Fruit fly (Drosophila melanogaster): ENCODE measurements around the gene Dhc16F.

Dhc16F gene

dm6 chrX:18085470-18085797 is 21.2 kb downstream of the Dhc16F start, which contains the start of gene Ada3 (continued):
- TF ChIP-seq CG9876 (GFP tag; optimal IDR thresholded peaks at IDR 0.05) = peak; percentile 37
- no peak for TF ChIP-seq yki (optimal IDR thresholded peaks at IDR 0.05)
- peak; percentile 56; the same call in 1 of the 2 replicates for TF ChIP-seq CG7372 (GFP tag; IDR thresholded peaks at IDR 0.05)
- TF ChIP-seq tup (GFP tag; optimal IDR thresholded peaks at IDR 0.05) = peak; percentile 53
- TF ChIP-seq Hr78 (GFP tag; optimal IDR thresholded peaks at IDR 0.05) = no peak
- peak; percentile 34 for TF ChIP-seq sqz (GFP tag; optimal IDR thresholded peaks at IDR 0.05)
- peak; percentile 71 for TF ChIP-seq Sox100B (GFP tag; optimal IDR thresholded peaks at IDR 0.05)
- peak; percentile 74; the same call in 2 of the 3 replicates for TF ChIP-seq ci (GFP tag; IDR thresholded peaks at IDR 0.05)
- no peak for TF ChIP-seq sc (optimal IDR thresholded peaks at IDR 0.05)
- peak; percentile 28 for TF ChIP-seq sc (GFP tag; optimal IDR thresholded peaks at IDR 0.05)
- TF ChIP-seq CG12236 (GFP tag; optimal IDR thresholded peaks at IDR 0.05) = peak; percentile 35
- TF ChIP-seq Xbp1 (GFP tag; optimal IDR thresholded peaks at IDR 0.05) = peak; percentile 79
- TF ChIP-seq CG4328 (GFP tag; optimal IDR thresholded peaks at IDR 0.05) = peak; percentile 36
- TF ChIP-seq kay (GFP tag; optimal IDR thresholded peaks at IDR 0.05) = peak; percentile 27
- peak; percentile 48; the same call in 1 of the 2 replicates for TF ChIP-seq peb (GFP tag; IDR thresholded peaks at IDR 0.05)
- peak; percentile 69 for TF ChIP-seq Atf3 (GFP tag; optimal IDR thresholded peaks at IDR 0.05)
- TF ChIP-seq NC2α (GFP tag; optimal IDR thresholded peaks at IDR 0.05) = peak; percentile 41
- TF ChIP-seq CG43689 (GFP tag; IDR thresholded peaks at IDR 0.05) = no peak
- TF ChIP-seq luna (GFP tag; optimal IDR thresholded peaks at IDR 0.05) = no peak
- TF ChIP-seq h (optimal IDR thresholded peaks at IDR 0.05) = no peak
- no peak for TF ChIP-seq CG15479 (GFP tag; optimal IDR thresholded peaks at IDR 0.05)
- TF ChIP-seq klu (GFP tag; IDR thresholded peaks at IDR 0.05) = peak; percentile 51
- peak; percentile 50; the same call in 1 of the 3 replicates for TF ChIP-seq CG11093 (GFP tag; IDR thresholded peaks at IDR 0.05)
- peak; percentile 27 for TF ChIP-seq Asciz (GFP tag; optimal IDR thresholded peaks at IDR 0.05)
- no peak for TF ChIP-seq Tbp (GFP tag; optimal IDR thresholded peaks at IDR 0.05)
- peak; percentile 78 for TF ChIP-seq sug (tag; optimal IDR thresholded peaks at IDR 0.05)
- TF ChIP-seq Myb (GFP tag; optimal IDR thresholded peaks at IDR 0.05) = peak; percentile 45
- TF ChIP-seq twi (tag; optimal IDR thresholded peaks at IDR 0.05) = peak; percentile 57
- peak; percentile 82 for TF ChIP-seq ind (GFP tag; optimal IDR thresholded peaks at IDR 0.05)
- peak; percentile 77 for TF ChIP-seq CG9817 (tag; optimal IDR thresholded peaks at IDR 0.05)
- peak; percentile 6 for TF ChIP-seq da (GFP tag; optimal IDR thresholded peaks at IDR 0.05)
- peak; percentile 8; the same call in 1 of the 2 replicates for TF ChIP-seq stc (GFP tag; IDR thresholded peaks at IDR 0.05)
- no peak for TF ChIP-seq lov (optimal IDR thresholded peaks at IDR 0.05)
- TF ChIP-seq lov (GFP tag; IDR thresholded peaks at IDR 0.05) = no peak
- TF ChIP-seq CG17361 (GFP tag; IDR thresholded peaks at IDR 0.05) = peak; percentile 79
- peak; percentile 54; the same call in 1 of the 2 replicates for TF ChIP-seq CG14441 (GFP tag; IDR thresholded peaks at IDR 0.05)
- peak; percentile 68 for TF ChIP-seq Side (GFP tag; optimal IDR thresholded peaks at IDR 0.05)
- TF ChIP-seq CG6254 (GFP tag; optimal IDR thresholded peaks at IDR 0.05) = no peak
- TF ChIP-seq CG16863 (GFP tag; optimal IDR thresholded peaks at IDR 0.05) = peak; percentile 77
- peak in 1 of 2 experiments; percentile 23 for TF ChIP-seq Dfd (GFP tag; optimal IDR thresholded peaks at IDR 0.05)
- peak; percentile 54 for TF ChIP-seq CG30431 (GFP tag; optimal IDR thresholded peaks at IDR 0.05)
- peak; percentile 96 for TF ChIP-seq CG4707 (GFP tag; optimal IDR thresholded peaks at IDR 0.05)
- peak; percentile 66 for TF ChIP-seq E2f2 (GFP tag; IDR thresholded peaks at IDR 0.05)
- TF ChIP-seq CG6854 (GFP tag; optimal IDR thresholded peaks at IDR 0.05) = no peak
- 0 out of 4 replicates have a peak, but pooled peaks have one; percentile 11 for TF ChIP-seq Dll (GFP tag; IDR thresholded peaks at IDR 0.05; ENCODE audit: partially characterized antibody)
- peak; percentile 68 for TF ChIP-seq MBD-R2 (GFP tag; IDR thresholded peaks at IDR 0.05)
- peak; percentile 75 for TF ChIP-seq CG10209 (GFP tag; optimal IDR thresholded peaks at IDR 0.05)
- peak; percentile 75 for TF ChIP-seq NFAT (GFP tag; IDR thresholded peaks at IDR 0.05)
- TF ChIP-seq CG2889 (GFP tag; IDR thresholded peaks at IDR 0.05) = peak; percentile 43; the same call in 1 of the 3 replicates
- peak; percentile 67 for TF ChIP-seq trem (tag; optimal IDR thresholded peaks at IDR 0.05)
- TF ChIP-seq CG4854 (GFP tag; optimal IDR thresholded peaks at IDR 0.05) = peak; percentile 52
- TF ChIP-seq ro (GFP tag; IDR thresholded peaks at IDR 0.05) = no peak
- TF ChIP-seq CG11456 (GFP tag; IDR thresholded peaks at IDR 0.05) = peak; percentile 76
